Worm (Caenorhabditis elegans): ENCODE results near the gene pud-1.2.

DNA sequence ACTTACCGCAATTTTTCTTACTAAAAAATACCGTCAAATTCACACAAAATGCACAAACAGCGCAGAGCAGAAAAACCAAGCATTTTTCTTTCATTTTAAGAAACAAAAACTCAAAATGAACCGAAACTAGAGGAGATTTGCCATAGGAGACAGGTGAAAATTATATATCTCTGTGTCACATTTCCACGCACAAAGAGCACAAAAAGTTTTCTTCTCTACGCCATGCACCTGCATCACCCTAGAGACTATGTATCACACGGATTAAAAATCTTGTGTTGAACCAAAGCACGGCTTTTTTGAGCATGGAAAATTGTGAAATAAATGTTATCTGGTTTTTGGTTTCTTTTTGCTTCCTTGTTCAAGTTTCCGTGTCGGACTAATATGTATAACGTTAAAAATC is 18.6 kb downstream of the pud-1.2 start, which contains the start of gene irld-15:
- TF ChIP-seq ceh-36 (tag; optimal IDR thresholded peaks at IDR 0.05) = no peak
- TF ChIP-seq ama-1 (optimal IDR thresholded peaks at IDR 0.05) = no peak
- TF ChIP-seq B0310.2 (tag; optimal IDR thresholded peaks at IDR 0.05) = no peak
- no peak for TF ChIP-seq flt-1 (GFP tag; IDR thresholded peaks at IDR 0.05)
- no peak for TF ChIP-seq tbx-37 (GFP tag; conservative IDR thresholded peaks at IDR 0.05)
- no peak for TF ChIP-seq tra-4 (tag; optimal IDR thresholded peaks at IDR 0.05)
- TF ChIP-seq hmg-4 (GFP tag; optimal IDR thresholded peaks at IDR 0.05) = no peak

All from whole organism, early embryonic.